Worm (Caenorhabditis elegans) whole organism, L4/young adult: Measurements from ENCODE around the gene F02C9.1.

ENCODE experiments used
- W03F9.2 ChIP-seq: fragments of 150-350 bp; optimal IDR thresholded peaks from 2 replicates; lab custom pipeline; 2014; ENCODE audit warnings: missing biosample characterization, missing genetic modification characterization
- dao-5 ChIP-seq: sonication (generic microtip); optimal IDR thresholded peaks from 2 replicates; lab custom pipeline; 2016; ENCODE audit warnings: missing genotype, missing genetic modification characterization, moderate library complexity, missing compliant biosample characterization
- him-1 ChIP-seq: sonication (generic microtip); optimal IDR thresholded peaks from 2 replicates; lab custom pipeline; 2016; ENCODE audit warnings: missing genotype, missing genetic modification reagents, missing genetic modification characterization, missing compliant biosample characterization

The F02C9.1 gene

ce11 chrV:3156786-3157185, 18.3 kb downstream of the F02C9.1 start, which contains the start of gene exh-1:
Gene exh-1, plus strand, starts transcription at chrV:3157086.
- no peak for TF ChIP-seq dao-5 (tag; lab: Kevin White, UChicago)
- TF ChIP-seq him-1 (tag; lab: Kevin White, UChicago): no peak
- TF ChIP-seq W03F9.2 (tag; lab: Kevin White, UChicago): no peak

- TF ChIP-seq him-1 (tag; lab: Kevin White, UChicago): no peak
- TF ChIP-seq W03F9.2 (tag; lab: Kevin White, UChicago): no peak
- no peak for TF ChIP-seq dao-5 (tag; lab: Kevin White, UChicago)
Observed at ce11 chrV:3158379-3158778, 19.9 kb downstream of the F02C9.1 start.

- TF ChIP-seq W03F9.2 (tag; lab: Kevin White, UChicago) (no peak), dao-5 (tag; lab: Kevin White, UChicago) (no peak), him-1 (tag; lab: Kevin White, UChicago) (no peak)
Observed at ce11 chrV:3159252-3159651, 20.7 kb downstream of the F02C9.1 start, which contains the start of gene C36C5.12. Gene C36C5.12, minus strand, starts transcription at chrV:3159352.

- TF ChIP-seq W03F9.2 (tag; lab: Kevin White, UChicago) (no peak), him-1 (tag; lab: Kevin White, UChicago) (no peak)
Observed at ce11 chrV:3162299-3162698, 23.8 kb downstream of the F02C9.1 start.

ce11 chrV:3163143-3163542, 24.6 kb downstream of the F02C9.1 start:
- TF ChIP-seq W03F9.2 (tag; lab: Kevin White, UChicago) (no peak), dao-5 (tag; lab: Kevin White, UChicago) (no peak), him-1 (tag; lab: Kevin White, UChicago) (no peak)

- TF ChIP-seq W03F9.2 (tag; lab: Kevin White, UChicago) (no peak), dao-5 (tag; lab: Kevin White, UChicago) (no peak), him-1 (tag; lab: Kevin White, UChicago) (no peak)
Observed at ce11 chrV:3165438-3165837, 26.9 kb downstream of the F02C9.1 start, which contains the start of gene C36C5.14. Gene C36C5.14, minus strand, starts transcription at chrV:3165538.

ce11 chrV:3166260-3166659, 27.8 kb downstream of the F02C9.1 start, which contains the start of gene C36C5.4:
Gene C36C5.4, plus strand, starts transcription at chrV:3166560.
- TF ChIP-seq dao-5 (tag; lab: Kevin White, UChicago): no peak
- no peak for TF ChIP-seq W03F9.2 (tag; lab: Kevin White, UChicago)
- TF ChIP-seq him-1 (tag; lab: Kevin White, UChicago): no peak

ce11 chrV:3168650-3169049, 30.1 kb downstream of the F02C9.1 start, which contains the start of gene C36C5.15:
Gene C36C5.15, minus strand, starts transcription at chrV:3168750.
- TF ChIP-seq him-1 (tag; lab: Kevin White, UChicago): no peak
- no peak for TF ChIP-seq dao-5 (tag; lab: Kevin White, UChicago)
- no peak for TF ChIP-seq W03F9.2 (tag; lab: Kevin White, UChicago)

- TF ChIP-seq him-1 (tag; lab: Kevin White, UChicago): no peak
- TF ChIP-seq W03F9.2 (tag; lab: Kevin White, UChicago): no peak
- no peak for TF ChIP-seq dao-5 (tag; lab: Kevin White, UChicago)
Observed at ce11 chrV:3169838-3170237, 31.3 kb downstream of the F02C9.1 start, which contains the start of gene srbc-6. Gene srbc-6, plus strand, starts transcription at chrV:3170138.

- TF ChIP-seq W03F9.2 (tag; lab: Kevin White, UChicago) (no peak), him-1 (tag; lab: Kevin White, UChicago) (no peak), dao-5 (tag; lab: Kevin White, UChicago) (no peak)
Observed at ce11 chrV:3171625-3172024, 33.1 kb downstream of the F02C9.1 start.

- no peak for TF ChIP-seq dao-5 (tag; lab: Kevin White, UChicago)
- TF ChIP-seq him-1 (tag; lab: Kevin White, UChicago): no peak
- no peak for TF ChIP-seq W03F9.2 (tag; lab: Kevin White, UChicago)
Observed at ce11 chrV:3176161-3176560, 37.7 kb downstream of the F02C9.1 start, which contains the start of gene srab-8. Gene srab-8, plus strand, starts transcription at chrV:3176461.

ce11 chrV:3185855-3186254, 47.4 kb downstream of the F02C9.1 start:
- no peak for TF ChIP-seq W03F9.2 (tag; lab: Kevin White, UChicago)
- TF ChIP-seq dao-5 (tag; lab: Kevin White, UChicago): no peak
- no peak for TF ChIP-seq him-1 (tag; lab: Kevin White, UChicago)

ce11 chrV:3188043-3188442, 49.5 kb downstream of the F02C9.1 start, which contains the start of gene lag-2:
Gene lag-2, plus strand, starts transcription at chrV:3188343.
- TF ChIP-seq W03F9.2 (tag; lab: Kevin White, UChicago) (no peak), dao-5 (tag; lab: Kevin White, UChicago) (no peak), him-1 (tag; lab: Kevin White, UChicago) (no peak)
